Worm (Caenorhabditis elegans) whole organism, L1 larva: ENCODE measurements around the gene K02D10.8.

Source experiments
- C04F5.9 ChIP-seq: sonication (generic microtip); optimal IDR thresholded peaks from 2 replicates; lab custom pipeline; 2016; ENCODE audit warnings: missing genetic modification characterization, missing compliant biosample characterization
- C16A3.4 ChIP-seq: fragments of 150-350 bp; optimal IDR thresholded peaks from 2 replicates; lab custom pipeline; 2014; ENCODE audit warnings: missing biosample characterization, missing genetic modification characterization
- C34B4.2 ChIP-seq: sonication (generic microtip); optimal IDR thresholded peaks from 2 replicates; lab custom pipeline; 2017; ENCODE audit warnings: mild to moderate bottlenecking, missing genetic modification characterization, missing compliant biosample characterization
- F16B12.6 ChIP-seq: fragments of 150-350 bp; optimal IDR thresholded peaks from 2 replicates; lab custom pipeline; 2014; ENCODE audit warnings: missing biosample characterization, missing genetic modification characterization
- Y116A8C.19 ChIP-seq: sonication (generic microtip); optimal IDR thresholded peaks from 2 replicates; lab custom pipeline; 2016; ENCODE audit warnings: missing compliant biosample characterization, missing genetic modification characterization, borderline replicate concordance
- alr-1 ChIP-seq: fragments of 200-800 bp; sonication (Bioruptor generic); optimal IDR thresholded peaks from 2 replicates; lab custom pipeline; 2018; ENCODE audit warnings: borderline replicate concordance, mild to moderate bottlenecking, missing genetic modification characterization, missing compliant biosample characterization
- aly-2 ChIP-seq: fragments of 150-350 bp; optimal IDR thresholded peaks from 2 replicates; lab custom pipeline; 2014; ENCODE audit warnings: missing biosample characterization, missing genetic modification characterization
- blmp-1 ChIP-seq: fragments of 150-350 bp; optimal IDR thresholded peaks from 2 replicates; lab custom pipeline; 2014; ENCODE audit warnings: missing biosample characterization, missing genetic modification characterization
- ceh-8 ChIP-seq: fragments of 200-800 bp; sonication (Bioruptor generic); optimal IDR thresholded peaks from 2 replicates; lab custom pipeline; 2018; ENCODE audit warnings: mild to moderate bottlenecking, missing genetic modification characterization, moderate library complexity, missing compliant biosample characterization
- ceh-82 ChIP-seq, 3 experiments: fragments of 150-350 bp in 1 of 3; sonication (generic microtip) in 2 of 3; optimal IDR thresholded peaks; 2 replicates each; lab custom pipeline; 2014 to 2017; ENCODE audit warnings: missing biosample characterization in 3 of 3, missing genetic modification characterization in 3 of 3
- ceh-88 ChIP-seq: fragments of 200-800 bp; sonication (Bioruptor generic); IDR thresholded peaks from 2 replicates; pipeline ENCODE4 v1.3.6; 2022; ENCODE audit warnings: missing genetic modification characterization, missing compliant biosample characterization
- ceh-90 ChIP-seq: sonication (generic microtip); optimal IDR thresholded peaks from 2 replicates; lab custom pipeline; 2016; ENCODE audit warnings: missing genetic modification characterization, missing compliant biosample characterization
- ces-1 ChIP-seq: fragments of 150-350 bp; optimal IDR thresholded peaks from 2 replicates; lab custom pipeline; 2014; ENCODE audit warnings: missing biosample characterization, missing genetic modification reagents, missing genetic modification characterization
- dsc-1 ChIP-seq: sonication (generic microtip); optimal IDR thresholded peaks from 2 replicates; lab custom pipeline; 2016; ENCODE audit warnings: mild to moderate bottlenecking, missing genetic modification characterization, missing compliant biosample characterization
- efl-1 ChIP-seq, 4 experiments: fragments of 150-350 bp; optimal IDR thresholded peaks in 3 of 4; peaks in 1 of 4; 1 replicate in 1 of 4; 2 replicates in 3 of 4; lab custom pipeline; 2014; ENCODE audit warnings: missing biosample characterization in 2 of 4, missing genetic modification characterization in 2 of 4, missing genetic modification reagents in 2 of 4
- egl-13 ChIP-seq: sonication (generic microtip); optimal IDR thresholded peaks from 2 replicates; lab custom pipeline; 2016; ENCODE audit warnings: missing genotype, missing genetic modification reagents, missing genetic modification characterization, missing compliant biosample characterization
- elt-2 ChIP-seq: sonication (generic microtip); optimal IDR thresholded peaks from 2 replicates; lab custom pipeline; 2016; ENCODE audit warnings: missing genetic modification characterization, mild to moderate bottlenecking, inconsistent platforms, missing compliant biosample characterization, missing genetic modification reagents
- ets-5 ChIP-seq: fragments of 200-800 bp; sonication (Bioruptor generic); IDR thresholded peaks from 2 replicates; pipeline ENCODE4 v1.3.6; 2022; ENCODE audit warnings: missing genetic modification characterization, missing compliant biosample characterization
- fkh-10 ChIP-seq: sonication (generic microtip); optimal IDR thresholded peaks from 2 replicates; lab custom pipeline; 2017; ENCODE audit warnings: missing biosample characterization, missing genetic modification reagents, missing genetic modification characterization
- fkh-8 ChIP-seq: sonication (generic microtip); optimal IDR thresholded peaks from 2 replicates; lab custom pipeline; 2016; ENCODE audit warnings: mild to moderate bottlenecking, missing genetic modification characterization, missing compliant biosample characterization
- fos-1 ChIP-seq: fragments of 150-350 bp; optimal IDR thresholded peaks from 2 replicates; lab custom pipeline; 2014; ENCODE audit warnings: missing biosample characterization, missing genetic modification characterization
- hlh-17 ChIP-seq: fragments of 200-800 bp; sonication (Bioruptor generic); optimal IDR thresholded peaks from 2 replicates; lab custom pipeline; 2018; ENCODE audit warnings: missing genetic modification characterization, mild to moderate bottlenecking, missing compliant biosample characterization, moderate library complexity, borderline replicate concordance
- hlh-4 ChIP-seq: sonication (generic microtip); optimal IDR thresholded peaks from 2 replicates; lab custom pipeline; 2016; ENCODE audit warnings: mild to moderate bottlenecking, missing genetic modification characterization, missing compliant biosample characterization
- jun-1 ChIP-seq: fragments of 150-350 bp; optimal IDR thresholded peaks from 2 replicates; lab custom pipeline; 2014; ENCODE audit warnings: missing biosample characterization, missing genetic modification reagents, missing genetic modification characterization
- lin-14 ChIP-seq: fragments of 200-800 bp; sonication (Bioruptor generic); optimal IDR thresholded peaks from 2 replicates; lab custom pipeline; 2018; ENCODE audit warnings: mild to moderate bottlenecking, missing genetic modification characterization, moderate library complexity, missing compliant biosample characterization
- lin-15B ChIP-seq: fragments of 150-350 bp; sonication (generic microtip); optimal IDR thresholded peaks from 3 replicates; lab custom pipeline; 2014; ENCODE audit warnings: missing biosample characterization, missing genetic modification characterization
- lir-3 ChIP-seq: sonication (generic microtip); optimal IDR thresholded peaks from 2 replicates; lab custom pipeline; 2016; ENCODE audit warnings: mild to moderate bottlenecking, missing genetic modification characterization, moderate library complexity, missing compliant biosample characterization; ENCODE audit not compliant: poor library complexity
- lsy-2 ChIP-seq, 2 experiments: fragments of 150-350 bp; optimal IDR thresholded peaks; 2 replicates each; lab custom pipeline; 2014; ENCODE audit warnings: missing biosample characterization in 2 of 2, missing genetic modification characterization in 2 of 2
- mep-1 ChIP-seq: fragments of 150-350 bp; optimal IDR thresholded peaks from 2 replicates; lab custom pipeline; 2014; ENCODE audit warnings: missing biosample characterization, missing genetic modification characterization
- nhr-11 ChIP-seq: fragments of 150-350 bp; optimal IDR thresholded peaks from 2 replicates; lab custom pipeline; 2014; ENCODE audit warnings: missing biosample characterization, missing genetic modification characterization
- nhr-12 ChIP-seq: sonication (generic microtip); optimal IDR thresholded peaks from 2 replicates; lab custom pipeline; 2017; ENCODE audit warnings: missing biosample characterization, missing genetic modification characterization
- nhr-19 ChIP-seq: fragments of 200-800 bp; sonication (Bioruptor generic); conservative IDR thresholded peaks from 2 replicates; pipeline ENCODE4 v1.3.6; 2022; ENCODE audit warnings: missing genetic modification characterization, missing compliant biosample characterization
- nhr-20 ChIP-seq: sonication (generic microtip); optimal IDR thresholded peaks from 2 replicates; lab custom pipeline; 2016; ENCODE audit warnings: mild to moderate bottlenecking, missing genetic modification characterization, missing compliant biosample characterization
- nhr-237 ChIP-seq: fragments of 150-350 bp; optimal IDR thresholded peaks from 2 replicates; lab custom pipeline; 2014; ENCODE audit warnings: missing biosample characterization, missing genetic modification characterization
- nhr-28 ChIP-seq: fragments of 150-350 bp; optimal IDR thresholded peaks from 2 replicates; lab custom pipeline; 2014; ENCODE audit warnings: missing biosample characterization, missing genetic modification characterization
- nhr-47 ChIP-seq: sonication (generic microtip); optimal IDR thresholded peaks from 2 replicates; lab custom pipeline; 2016; ENCODE audit warnings: mild to moderate bottlenecking, missing genetic modification characterization, moderate library complexity, missing compliant biosample characterization
- nhr-71 ChIP-seq: sonication (generic microtip); optimal IDR thresholded peaks from 2 replicates; lab custom pipeline; 2016; ENCODE audit warnings: mild to moderate bottlenecking, missing genetic modification characterization, moderate library complexity, missing compliant biosample characterization
- nhr-76 ChIP-seq: sonication (generic microtip); optimal IDR thresholded peaks from 2 replicates; lab custom pipeline; 2017; ENCODE audit warnings: missing biosample characterization, missing genetic modification characterization
- nhr-77 ChIP-seq: fragments of 150-350 bp; optimal IDR thresholded peaks from 2 replicates; lab custom pipeline; 2014; ENCODE audit warnings: missing biosample characterization, missing genetic modification characterization
- nhr-84 ChIP-seq: sonication (generic microtip); optimal IDR thresholded peaks from 2 replicates; lab custom pipeline; 2017; ENCODE audit warnings: missing biosample characterization, missing genetic modification characterization
- nhr-85 ChIP-seq: sonication (generic microtip); peaks from one replicate; lab custom pipeline; 2016; ENCODE audit warnings: missing genetic modification characterization, inconsistent platforms, missing compliant biosample characterization
- skn-1 ChIP-seq: fragments of 150-350 bp; optimal IDR thresholded peaks from 2 replicates; lab custom pipeline; 2014; ENCODE audit warnings: missing biosample characterization, missing genetic modification characterization
- snu-23 ChIP-seq: sonication (generic microtip); optimal IDR thresholded peaks from 2 replicates; lab custom pipeline; 2016; ENCODE audit warnings: missing genetic modification characterization, missing compliant biosample characterization
- sox-4 ChIP-seq: sonication (generic microtip); optimal IDR thresholded peaks from 2 replicates; lab custom pipeline; 2016; ENCODE audit warnings: missing genetic modification characterization, missing compliant biosample characterization
- sup-37 ChIP-seq: fragments of 200-800 bp; sonication (Bioruptor generic); optimal IDR thresholded peaks from 2 replicates; lab custom pipeline; 2018; ENCODE audit warnings: mild to moderate bottlenecking, missing genetic modification characterization, missing compliant biosample characterization
- swsn-7 ChIP-seq: sonication (generic microtip); optimal IDR thresholded peaks from 2 replicates; lab custom pipeline; 2016; ENCODE audit warnings: missing genetic modification characterization, missing compliant biosample characterization
- tbx-2 ChIP-seq: sonication (generic microtip); optimal IDR thresholded peaks from 2 replicates; lab custom pipeline; 2016; ENCODE audit warnings: missing genetic modification characterization, missing compliant biosample characterization
- unc-30 ChIP-seq: sonication (generic microtip); optimal IDR thresholded peaks from 2 replicates; lab custom pipeline; 2017; ENCODE audit warnings: missing biosample characterization, missing genetic modification characterization
- unc-86 ChIP-seq: sonication (generic microtip); optimal IDR thresholded peaks from 2 replicates; lab custom pipeline; 2016; ENCODE audit warnings: missing genetic modification characterization, missing compliant biosample characterization
- ztf-4 ChIP-seq: fragments of 150-350 bp; optimal IDR thresholded peaks from 2 replicates; lab custom pipeline; 2014; ENCODE audit warnings: missing biosample characterization, missing genetic modification characterization

The K02D10.8 gene

DNA sequence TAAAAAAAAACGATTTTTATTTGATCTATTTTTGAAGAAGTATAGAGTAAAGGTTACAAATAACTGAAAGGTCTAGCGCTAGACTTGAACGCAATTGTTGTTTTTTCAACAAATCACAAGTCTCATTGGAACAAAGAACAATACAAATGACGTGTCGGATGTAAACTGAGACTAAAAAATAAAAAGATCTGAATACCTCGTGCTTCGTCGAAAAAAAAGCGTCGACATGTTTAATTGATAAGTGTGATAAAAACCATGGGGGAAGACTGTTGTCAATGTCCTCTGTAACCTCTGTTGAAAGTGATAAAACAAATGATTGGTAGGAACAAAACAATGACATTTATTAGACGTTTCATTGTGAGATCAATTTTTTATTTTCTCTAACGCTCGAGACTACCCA is 3.4 kb upstream of the K02D10.8 start (continued):
- no peak for TF ChIP-seq nhr-77 (tag; lab: Kevin White, UChicago)
- TF ChIP-seq nhr-19 (GFP tag; lab: Robert Waterston, UW) = no peak; the same call in 1 of the 2 replicates
- no peak for TF ChIP-seq Y116A8C.19 (tag; lab: Kevin White, UChicago)
- no peak for TF ChIP-seq ztf-4
- TF ChIP-seq dsc-1 = no peak
- TF ChIP-seq hlh-17 = no peak
- TF ChIP-seq aly-2 = no peak
- peak; percentile 10 for TF ChIP-seq blmp-1 (tag; lab: Kevin White, UChicago)
- TF ChIP-seq sox-4 (tag; lab: Kevin White, UChicago) = no peak
- no peak for TF ChIP-seq sup-37 (GFP tag; lab: Kevin White, UChicago)
- no peak for TF ChIP-seq lin-15B
- TF ChIP-seq ets-5 (GFP tag; lab: Robert Waterston, UW) = no peak
- no peak for TF ChIP-seq unc-30
- TF ChIP-seq ces-1 (GFP tag; lab: Kevin White, UChicago) = no peak
- no peak for TF ChIP-seq nhr-84 (tag; lab: Kevin White, UChicago)
- no peak for TF ChIP-seq lir-3 (tag; lab: Kevin White, UChicago)
- no peak for TF ChIP-seq hlh-4 (tag; lab: Kevin White, UChicago)
- no peak for TF ChIP-seq tbx-2 (tag; lab: Kevin White, UChicago)
- no peak for TF ChIP-seq nhr-28 (tag; lab: Kevin White, UChicago)
- TF ChIP-seq elt-2 (tag; lab: Kevin White, UChicago) = peak; percentile 29
- peak; percentile 68 for TF ChIP-seq nhr-20 (tag; lab: Kevin White, UChicago)
- no peak for TF ChIP-seq nhr-47
- no peak for TF ChIP-seq lsy-2 (tag; optimal IDR thresholded peaks at IDR 0.05; lab: Kevin White, UChicago)
- TF ChIP-seq efl-1 (optimal IDR thresholded peaks at IDR 0.05; lab: Kevin White, UChicago) = no peak
- TF ChIP-seq efl-1 (GFP tag; optimal IDR thresholded peaks at IDR 0.05 in 1 of 2; lab: Kevin White, UChicago) = peak in 1 of 2 experiments; percentile 19
- no peak for TF ChIP-seq C34B4.2
- TF ChIP-seq nhr-11 (tag; lab: Kevin White, UChicago) = no peak
- TF ChIP-seq ceh-82 (tag; optimal IDR thresholded peaks at IDR 0.05; lab: Kevin White, UChicago) = no peak
- no peak for TF ChIP-seq swsn-7 (tag; lab: Kevin White, UChicago)
- TF ChIP-seq snu-23 (GFP tag; lab: Kevin White, UChicago) = peak; percentile 30
- no peak for TF ChIP-seq ceh-88 (GFP tag; lab: Robert Waterston, UW)

DNA sequence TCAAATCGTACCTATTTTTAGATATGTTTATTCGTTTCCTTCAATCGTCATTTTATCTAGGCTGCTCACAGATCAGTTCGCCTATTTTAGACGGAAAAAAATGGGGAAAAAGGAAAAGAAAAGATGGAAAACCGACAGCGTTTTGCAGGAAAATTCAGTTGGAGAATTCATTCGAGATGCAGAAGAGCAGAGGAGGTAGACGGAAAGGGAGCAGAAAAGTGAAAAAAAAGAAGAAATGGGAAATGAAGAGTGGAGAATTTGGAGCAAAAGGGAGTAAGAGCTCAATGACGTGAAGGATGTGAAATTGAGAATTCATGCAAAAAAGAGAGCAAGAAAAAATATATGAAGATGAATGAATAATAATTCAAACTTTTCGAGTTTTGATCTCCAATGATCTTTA is 1.7 kb upstream of the K02D10.8 start:
- TF ChIP-seq nhr-76 (tag; lab: Kevin White, UChicago) (no peak), nhr-237 (tag; lab: Kevin White, UChicago) (no peak), fkh-8 (tag; lab: Kevin White, UChicago) (no peak), nhr-71 (tag; lab: Kevin White, UChicago) (peak; percentile 42), jun-1 (tag; lab: Kevin White, UChicago) (no peak), lir-3 (tag; lab: Kevin White, UChicago) (no peak), nhr-85 (no peak), C04F5.9 (tag; lab: Kevin White, UChicago) (no peak), egl-13 (tag; lab: Kevin White, UChicago) (peak; percentile 41), C16A3.4 (tag; lab: Kevin White, UChicago) (no peak), ets-5 (GFP tag; lab: Robert Waterston, UW) (no peak), alr-1 (no peak), lin-14 (GFP tag; lab: Kevin White, UChicago) (peak; percentile 70), sox-4 (tag; lab: Kevin White, UChicago) (no peak), nhr-84 (tag; lab: Kevin White, UChicago) (no peak), ceh-82 (tag; optimal IDR thresholded peaks at IDR 0.05; lab: Kevin White, UChicago) (peak in 1 of 3 experiments; percentile 8), nhr-12 (tag; lab: Kevin White, UChicago) (no peak), nhr-28 (tag; lab: Kevin White, UChicago) (no peak), fkh-10 (GFP tag; lab: Kevin White, UChicago) (peak; percentile 52), ceh-90 (tag; lab: Kevin White, UChicago) (no peak), mep-1 (tag; lab: Kevin White, UChicago) (no peak), ces-1 (GFP tag; lab: Kevin White, UChicago) (no peak), unc-86 (tag; lab: Kevin White, UChicago) (peak; percentile 31), F16B12.6 (tag; lab: Kevin White, UChicago) (no peak), elt-2 (tag; lab: Kevin White, UChicago) (no peak), fos-1 (tag; lab: Kevin White, UChicago) (no peak), tbx-2 (tag; lab: Kevin White, UChicago) (no peak), ceh-8 (GFP tag; lab: Kevin White, UChicago) (no peak), skn-1 (tag; lab: Kevin White, UChicago) (no peak), unc-30 (no peak), nhr-11 (tag; lab: Kevin White, UChicago) (no peak)
- TF ChIP-seq, all 84 proteins: peak for 6
